Worm (Caenorhabditis elegans) whole organism, midembryonic: ENCODE results near the gene R07C3.3.
"Not testable (repeated sequence)": the region's sequence is repeated elsewhere in the genome, so short reads cannot be mapped to it uniquely, and the experiment has no call there.

ENCODE experiments used
- T22C8.4 ChIP-seq: fragments of 200-800 bp; sonication (Bioruptor generic); IDR thresholded peaks from 2 replicates; pipeline ENCODE4 v1.3.6; 2022; ENCODE audit warnings: missing genetic modification characterization, missing compliant biosample characterization
- cog-1 ChIP-seq: sonication (generic microtip); optimal IDR thresholded peaks from 2 replicates; lab custom pipeline; 2016; ENCODE audit warnings: missing genetic modification characterization, missing compliant biosample characterization
- flt-1 ChIP-seq: fragments of 200-800 bp; sonication (Bioruptor generic); IDR thresholded peaks from 2 replicates; pipeline ENCODE4 v1.3.6; 2022; ENCODE audit warnings: missing genetic modification characterization, missing compliant biosample characterization
- klf-2 ChIP-seq: fragments of 200-800 bp; sonication (Bioruptor generic); conservative IDR thresholded peaks from 2 replicates; pipeline ENCODE4 v1.3.6; 2022; ENCODE audit warnings: missing genetic modification reagents, missing genetic modification characterization, missing compliant biosample characterization
- med-1 ChIP-seq: sonication (generic microtip); optimal IDR thresholded peaks from 2 replicates; lab custom pipeline; 2017; ENCODE audit warnings: missing genetic modification characterization, mild to moderate bottlenecking, missing compliant biosample characterization, antibody characterized with exemption, missing genetic modification reagents; ENCODE audit not compliant: insufficient read depth
- ref-1 ChIP-seq: fragments of 200-800 bp; sonication (Bioruptor generic); conservative IDR thresholded peaks from 2 replicates; pipeline ENCODE4 v1.3.6; 2022; ENCODE audit warnings: missing genetic modification reagents, missing genetic modification characterization, missing compliant biosample characterization
- tab-1 ChIP-seq: fragments of 200-800 bp; sonication (Bioruptor generic); IDR thresholded peaks from 2 replicates; pipeline ENCODE4 v1.3.6; 2022; ENCODE audit warnings: missing genetic modification characterization, missing compliant biosample characterization
- ztf-23 ChIP-seq: fragments of 200-800 bp; sonication (Bioruptor generic); IDR thresholded peaks from 2 replicates; pipeline ENCODE4 v1.3.6; 2022; ENCODE audit warnings: missing genetic modification reagents, missing genetic modification characterization, missing compliant biosample characterization
- ztf-29 ChIP-seq: fragments of 200-800 bp; sonication (Bioruptor generic); IDR thresholded peaks from 2 replicates; pipeline ENCODE4 v1.3.6; 2022; ENCODE audit warnings: missing genetic modification reagents, missing genetic modification characterization, missing compliant biosample characterization

R07C3.3 gene

DNA sequence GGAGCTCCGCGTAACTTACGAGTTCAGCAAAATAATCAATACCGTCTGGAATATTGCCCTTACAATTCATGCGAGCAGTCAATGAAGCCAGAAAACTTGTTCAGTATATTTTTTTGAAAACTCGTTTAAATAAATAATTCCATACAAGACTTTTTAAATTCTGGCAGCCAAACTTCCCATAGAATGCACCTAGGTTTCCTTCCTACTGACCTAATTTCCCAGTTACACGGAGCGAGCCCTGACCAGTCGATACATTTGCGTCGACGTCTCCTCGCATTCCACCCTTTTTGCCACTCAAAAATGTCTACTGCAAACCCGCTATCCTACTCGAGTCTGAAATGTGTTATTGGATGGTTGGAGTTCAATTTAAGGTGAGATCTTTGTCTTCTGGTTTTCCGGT, 21.3 kb upstream of the R07C3.3 start, which contains the start of gene fbxc-30:
Gene fbxc-30 (plus strand): TSS at position 301 of the 400 bp plus-strand sequence.
- TF ChIP-seq klf-2 (GFP tag; lab: Robert Waterston, UW) (no peak), ztf-23 (GFP tag; lab: Robert Waterston, UW) (no peak)

DNA sequence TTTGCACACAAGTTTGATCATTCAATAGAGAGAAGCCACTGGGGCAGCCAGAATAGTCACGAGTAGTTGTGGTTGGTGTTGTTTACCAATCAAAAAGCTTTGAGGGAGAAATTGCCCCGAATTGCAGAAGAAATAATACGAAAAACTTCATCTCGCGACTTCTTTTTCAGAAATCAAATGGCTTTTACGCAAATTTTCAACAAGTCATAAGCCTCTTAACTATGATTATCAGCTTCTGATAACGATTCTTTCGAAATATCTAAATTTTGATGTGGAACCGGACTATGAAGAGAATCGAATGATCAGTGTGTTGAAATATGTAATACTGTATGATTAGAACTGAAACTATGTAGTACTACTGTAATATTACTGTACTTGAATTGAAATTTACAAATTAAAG, 18.3 kb upstream of the R07C3.3 start:
- TF ChIP-seq flt-1 (GFP tag; lab: Robert Waterston, UW) (no peak), med-1 (GFP tag; lab: Kevin White, UChicago) (no peak), T22C8.4 (GFP tag; lab: Robert Waterston, UW) (no peak), ref-1 (no peak), klf-2 (GFP tag; lab: Robert Waterston, UW) (no peak), ztf-23 (GFP tag; lab: Robert Waterston, UW) (no peak), ztf-29 (no peak), tab-1 (GFP tag; lab: Robert Waterston, UW) (no peak), cog-1 (tag; lab: Kevin White, UChicago) (no peak)

DNA sequence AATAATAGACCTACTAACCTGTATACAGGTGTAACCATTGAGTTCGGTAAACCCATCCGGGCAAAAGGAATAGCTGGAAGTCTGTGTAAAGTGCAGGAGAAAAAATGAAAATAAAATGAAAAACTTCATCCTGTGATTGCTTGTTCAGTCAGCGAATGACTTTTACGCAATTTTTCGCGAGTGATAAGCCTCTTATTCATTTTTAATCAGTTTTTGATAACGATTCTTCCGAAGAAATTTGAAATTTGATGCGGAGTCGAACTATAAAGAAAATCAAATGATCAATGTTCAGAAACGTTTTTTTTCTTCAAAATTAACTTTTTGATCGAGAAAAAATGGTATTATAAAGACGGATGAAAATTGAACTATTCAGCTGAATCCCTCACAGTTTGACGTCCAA, 15.9 kb upstream of the R07C3.3 start:
- TF ChIP-seq T22C8.4 (GFP tag; lab: Robert Waterston, UW), result no peak
- TF ChIP-seq med-1 (GFP tag; lab: Kevin White, UChicago), result no peak
- no peak for TF ChIP-seq ztf-29
- TF ChIP-seq cog-1 (tag; lab: Kevin White, UChicago), result no peak
- TF ChIP-seq klf-2 (GFP tag; lab: Robert Waterston, UW), result no peak
- TF ChIP-seq ref-1, result no peak
- TF ChIP-seq flt-1 (GFP tag; lab: Robert Waterston, UW), result no peak

DNA sequence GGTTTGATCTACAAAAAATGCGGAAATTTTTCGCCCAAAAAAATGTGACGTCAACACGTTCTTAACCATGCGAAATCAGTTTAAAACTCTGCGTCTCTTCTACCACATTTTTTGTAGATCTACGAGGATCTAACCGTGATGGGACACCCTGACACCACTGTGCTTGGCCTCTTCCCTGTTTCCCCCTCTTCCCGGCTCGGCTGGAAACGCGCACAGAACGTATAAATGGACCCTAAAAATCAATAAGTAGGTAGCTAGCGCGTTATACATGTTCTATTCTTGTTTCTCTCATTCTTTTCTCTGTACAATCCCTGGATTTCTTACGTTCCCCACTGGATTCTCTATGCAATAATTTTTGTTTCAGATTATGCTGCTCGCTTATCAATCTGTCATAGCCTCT, 15.1 kb upstream of the R07C3.3 start, which contains the start of gene fbxc-28:
Gene fbxc-28 (plus strand): TSS at position 301 of the 400 bp plus-strand sequence.
- TF ChIP-seq tab-1 (GFP tag; lab: Robert Waterston, UW), result no peak
- no peak for TF ChIP-seq klf-2 (GFP tag; lab: Robert Waterston, UW)
- TF ChIP-seq T22C8.4 (GFP tag; lab: Robert Waterston, UW), result no peak
- TF ChIP-seq ref-1, result no peak
- TF ChIP-seq flt-1 (GFP tag; lab: Robert Waterston, UW), result no peak
- no peak for TF ChIP-seq ztf-23 (GFP tag; lab: Robert Waterston, UW)

DNA sequence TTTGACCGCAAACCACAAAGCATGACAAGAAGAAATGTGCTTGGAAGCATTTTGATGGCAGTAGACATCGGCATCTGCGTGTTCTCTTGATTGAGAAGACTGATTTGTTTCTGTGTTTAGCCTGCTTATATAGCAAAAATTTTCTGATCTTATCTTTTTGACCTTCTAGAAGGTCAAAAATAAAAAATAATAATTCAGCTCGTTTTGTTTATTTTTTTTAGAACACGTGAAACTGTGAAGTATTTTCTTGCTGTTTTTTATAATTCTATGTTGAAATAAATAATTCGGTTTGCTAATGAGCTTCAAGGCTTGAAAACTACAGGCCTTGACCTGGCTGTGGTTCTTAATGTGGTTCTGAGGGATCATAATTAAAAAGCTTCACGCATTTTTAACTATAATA, 11.3 kb upstream of the R07C3.3 start, which contains the start of gene R07C3.13:
Gene R07C3.13 (minus strand): TSS at position 101 of the 400 bp plus-strand sequence.
- TF ChIP-seq ztf-29 (no peak), tab-1 (GFP tag; lab: Robert Waterston, UW) (no peak), med-1 (GFP tag; lab: Kevin White, UChicago) (no peak), cog-1 (tag; lab: Kevin White, UChicago) (no peak), flt-1 (GFP tag; lab: Robert Waterston, UW) (no peak), klf-2 (GFP tag; lab: Robert Waterston, UW) (no peak), ztf-23 (GFP tag; lab: Robert Waterston, UW) (no peak), T22C8.4 (GFP tag; lab: Robert Waterston, UW) (no peak), ref-1 (no peak)

DNA sequence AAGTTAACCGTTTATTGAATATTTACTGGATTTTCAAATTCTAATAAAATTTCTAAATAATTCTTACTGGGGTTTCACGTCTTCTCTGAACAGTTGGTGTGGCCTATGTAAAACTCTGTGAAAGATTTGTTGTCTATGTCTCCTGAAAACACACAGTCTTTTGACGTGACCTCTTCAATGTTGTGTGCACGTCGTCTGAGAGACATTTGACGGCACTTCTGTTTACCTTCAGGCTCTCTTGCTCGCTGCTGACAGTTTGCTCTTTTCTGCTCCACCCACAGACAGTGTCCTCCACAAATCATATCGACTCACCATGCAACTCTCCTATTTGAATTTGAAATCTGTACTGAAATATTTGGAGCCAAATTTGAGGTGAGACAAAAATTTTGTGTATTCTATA, 7.8 kb upstream of the R07C3.3 start, which contains the start of gene fbxc-34:
Gene fbxc-34 (plus strand): TSS at position 301 of the 400 bp plus-strand sequence.
- not testable (repeated sequence) for TF ChIP-seq ztf-23, T22C8.4, flt-1 (GFP tag; lab: Robert Waterston, UW)

DNA sequence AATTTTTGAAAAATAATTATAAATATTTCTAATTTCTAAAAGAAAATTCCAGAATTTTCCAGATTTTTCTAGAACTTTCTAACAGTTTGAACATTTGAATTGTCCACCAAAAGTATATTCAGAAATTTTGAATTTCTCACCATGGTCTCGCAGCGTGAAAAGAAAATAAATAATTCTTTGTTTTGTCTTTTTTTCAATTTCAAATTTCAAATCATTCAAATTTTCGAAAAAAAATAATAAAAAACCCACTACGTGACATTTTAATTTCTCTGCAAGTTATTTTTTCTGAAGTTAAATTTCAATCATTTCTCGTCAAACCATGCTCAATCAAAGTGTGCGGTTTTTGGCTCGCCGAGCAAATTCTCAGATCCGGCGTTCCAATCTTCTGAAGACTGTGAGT, 5.9 kb upstream of the R07C3.3 start, which contains the start of gene acs-15:
Gene acs-15 (plus strand): TSS at position 301 of the 400 bp plus-strand sequence.
- no peak for TF ChIP-seq cog-1 (tag; lab: Kevin White, UChicago)
- no peak for TF ChIP-seq klf-2 (GFP tag; lab: Robert Waterston, UW)
- no peak for TF ChIP-seq ref-1
- no peak for TF ChIP-seq flt-1 (GFP tag; lab: Robert Waterston, UW)
- no peak for TF ChIP-seq tab-1 (GFP tag; lab: Robert Waterston, UW)
- TF ChIP-seq ztf-23 (GFP tag; lab: Robert Waterston, UW), result no peak
- no peak for TF ChIP-seq med-1 (GFP tag; lab: Kevin White, UChicago)
- no peak for TF ChIP-seq T22C8.4 (GFP tag; lab: Robert Waterston, UW)
- TF ChIP-seq ztf-29, result no peak

DNA sequence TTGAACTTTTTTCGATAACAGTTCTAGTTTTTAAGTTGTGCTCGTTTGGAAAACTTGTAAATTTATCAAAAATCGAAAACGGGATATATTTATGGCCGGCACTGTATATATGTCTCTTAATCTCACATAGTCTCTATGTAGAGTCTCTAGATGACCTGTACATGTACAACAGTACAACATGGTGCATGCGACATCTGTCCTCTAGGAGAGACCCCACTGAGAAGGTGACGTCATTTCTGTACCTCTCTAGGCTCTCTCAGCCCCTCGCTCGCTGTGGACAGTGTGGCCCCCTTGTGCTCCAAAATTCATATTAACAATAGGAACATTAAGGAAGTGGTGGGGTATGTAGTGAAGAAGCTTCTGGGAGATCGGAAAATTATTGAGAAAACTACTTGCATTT, 1.4 kb upstream of the R07C3.3 start:
- TF ChIP-seq ref-1, result no peak
- TF ChIP-seq flt-1 (GFP tag; lab: Robert Waterston, UW), result peak; percentile 54; the same call in 1 of the 2 replicates
- TF ChIP-seq T22C8.4 (GFP tag; lab: Robert Waterston, UW), result no peak

DNA sequence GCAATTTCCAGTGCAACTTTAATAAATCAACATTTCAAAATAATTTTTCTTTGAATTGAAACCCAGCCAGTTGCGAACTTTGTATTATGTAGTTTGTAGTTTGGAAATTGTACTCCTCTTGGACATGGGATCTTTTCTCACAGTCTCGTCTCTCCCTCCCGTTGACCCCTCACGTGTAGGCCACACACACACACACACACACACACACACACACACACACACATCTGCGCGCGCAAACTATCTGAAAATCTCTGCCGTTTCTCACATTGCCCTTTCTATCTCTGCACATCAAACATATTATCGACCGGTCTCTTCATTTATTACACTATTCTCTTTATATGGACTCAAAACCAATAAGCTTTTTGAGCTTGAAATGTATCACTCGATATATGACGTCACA, 2.1 kb downstream of the R07C3.3 start, which contains the start of gene fbxc-36:
Gene fbxc-36 (plus strand): TSS at position 205 of the 400 bp plus-strand sequence.
- TF ChIP-seq ztf-23 (GFP tag; lab: Robert Waterston, UW) (no peak), T22C8.4 (GFP tag; lab: Robert Waterston, UW) (no peak), ref-1 (no peak), klf-2 (GFP tag; lab: Robert Waterston, UW) (no peak), flt-1 (GFP tag; lab: Robert Waterston, UW) (no peak), ztf-29 (no peak), med-1 (GFP tag; lab: Kevin White, UChicago) (no peak)

DNA sequence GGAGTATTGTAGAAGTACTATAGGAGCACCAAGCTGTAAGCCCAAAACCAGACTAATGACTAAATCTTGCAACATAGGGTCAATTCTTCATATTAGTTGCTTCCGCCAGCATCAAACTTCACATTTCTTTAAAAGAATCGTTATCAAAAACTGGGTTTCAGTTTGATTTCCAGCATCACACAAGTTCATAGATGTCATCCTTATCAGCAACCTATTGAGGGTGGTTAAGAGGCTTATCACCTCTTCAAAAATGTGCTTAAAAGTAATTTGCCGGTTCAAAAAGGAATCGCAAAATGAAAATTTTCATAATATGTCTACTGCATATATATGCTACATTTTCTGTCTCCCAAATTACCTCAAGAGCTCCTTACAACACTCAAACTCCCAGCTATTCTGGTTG, 5.1 kb downstream of the R07C3.3 start, which contains the start of gene clec-43:
Gene clec-43 (plus strand): TSS at position 294 of the 400 bp plus-strand sequence.
- TF ChIP-seq cog-1 (tag; lab: Kevin White, UChicago) (no peak), tab-1 (GFP tag; lab: Robert Waterston, UW) (no peak), klf-2 (GFP tag; lab: Robert Waterston, UW) (no peak), T22C8.4 (GFP tag; lab: Robert Waterston, UW) (no peak), ztf-29 (no peak), flt-1 (GFP tag; lab: Robert Waterston, UW) (no peak), med-1 (GFP tag; lab: Kevin White, UChicago) (no peak), ztf-23 (GFP tag; lab: Robert Waterston, UW) (no peak), ref-1 (no peak)
